Worm (Caenorhabditis elegans): ENCODE measurements around the gene fis-1.

DNA sequence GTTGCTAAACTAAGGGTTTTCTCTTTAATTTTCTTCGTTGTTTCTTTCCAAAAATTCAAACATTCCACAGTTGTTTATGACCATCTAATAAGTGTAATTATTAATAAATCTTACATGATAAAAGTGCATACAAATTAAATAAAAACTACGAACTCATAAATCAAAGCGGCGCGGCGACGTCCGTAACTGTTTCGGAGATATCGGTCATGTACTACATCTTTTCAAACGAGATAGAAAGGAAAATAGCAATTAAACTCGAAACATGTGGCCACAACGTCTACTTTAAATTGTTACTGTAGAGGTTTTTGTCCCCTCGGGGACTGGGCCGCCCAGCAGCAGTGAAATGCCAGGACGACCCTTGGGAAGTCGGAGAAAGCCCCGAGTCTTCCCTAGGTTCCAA is 39.1 kb upstream of the fis-1 start:
- TF ChIP-seq nhr-237 (tag; optimal IDR thresholded peaks at IDR 0.05) (no peak), unc-62 (GFP tag; optimal IDR thresholded peaks at IDR 0.05) (no peak), mab-5 (tag; optimal IDR thresholded peaks at IDR 0.05) (no peak), snpc-4 (tag; optimal IDR thresholded peaks at IDR 0.05) (no peak), lsy-2 (tag; optimal IDR thresholded peaks at IDR 0.05) (no peak), ama-1 (optimal IDR thresholded peaks at IDR 0.05) (no peak), alr-1 (tag; optimal IDR thresholded peaks at IDR 0.05) (no peak), nhr-10 (tag; optimal IDR thresholded peaks at IDR 0.05) (no peak), lin-11 (tag; optimal IDR thresholded peaks at IDR 0.05) (no peak), nhr-6 (tag; optimal IDR thresholded peaks at IDR 0.05) (no peak), skn-1 (tag; optimal IDR thresholded peaks at IDR 0.05) (no peak), ztf-4 (tag; optimal IDR thresholded peaks at IDR 0.05) (no peak), lin-13 (GFP tag; optimal IDR thresholded peaks at IDR 0.05) (no peak), unc-55 (GFP tag; optimal IDR thresholded peaks at IDR 0.05) (no peak)
